Worm (Caenorhabditis elegans) whole organism, L1 larva: ENCODE measurements around the gene AH9.4.

Experiments used
- C16A3.4 ChIP-seq: fragments of 150-350 bp; optimal IDR thresholded peaks from 2 replicates; lab custom pipeline; 2014; ENCODE audit warnings: missing biosample characterization, missing genetic modification characterization
- C34B4.2 ChIP-seq: sonication (generic microtip); optimal IDR thresholded peaks from 2 replicates; lab custom pipeline; 2017; ENCODE audit warnings: mild to moderate bottlenecking, missing genetic modification characterization, missing compliant biosample characterization
- F16B12.6 ChIP-seq: fragments of 150-350 bp; optimal IDR thresholded peaks from 2 replicates; lab custom pipeline; 2014; ENCODE audit warnings: missing biosample characterization, missing genetic modification characterization
- Y116A8C.19 ChIP-seq: sonication (generic microtip); optimal IDR thresholded peaks from 2 replicates; lab custom pipeline; 2016; ENCODE audit warnings: missing compliant biosample characterization, missing genetic modification characterization, borderline replicate concordance
- aha-1 ChIP-seq: fragments of 150-350 bp; optimal IDR thresholded peaks from 2 replicates; lab custom pipeline; 2014; ENCODE audit warnings: missing biosample characterization, missing genetic modification characterization
- ama-1 ChIP-seq: fragments of 150-350 bp; optimal IDR thresholded peaks from 2 replicates; lab custom pipeline; 2014
- ceh-63 ChIP-seq: fragments of 200-800 bp; sonication (Bioruptor generic); optimal IDR thresholded peaks from 2 replicates; lab custom pipeline; 2018; ENCODE audit warnings: mild to moderate bottlenecking, missing genetic modification characterization, missing compliant biosample characterization
- ceh-88 ChIP-seq: fragments of 200-800 bp; sonication (Bioruptor generic); IDR thresholded peaks from 2 replicates; pipeline ENCODE4 v1.3.6; 2022; ENCODE audit warnings: missing genetic modification characterization, missing compliant biosample characterization
- ceh-90 ChIP-seq: sonication (generic microtip); optimal IDR thresholded peaks from 2 replicates; lab custom pipeline; 2016; ENCODE audit warnings: missing genetic modification characterization, missing compliant biosample characterization
- ces-1 ChIP-seq: fragments of 150-350 bp; optimal IDR thresholded peaks from 2 replicates; lab custom pipeline; 2014; ENCODE audit warnings: missing biosample characterization, missing genetic modification reagents, missing genetic modification characterization
- efl-1 ChIP-seq, 4 experiments: fragments of 150-350 bp; optimal IDR thresholded peaks in 3 of 4; peaks in 1 of 4; 1 replicate in 1 of 4; 2 replicates in 3 of 4; lab custom pipeline; 2014; ENCODE audit warnings: missing biosample characterization in 2 of 4, missing genetic modification characterization in 2 of 4, missing genetic modification reagents in 2 of 4
- egl-27 ChIP-seq, 2 experiments: fragments of 150-350 bp in 1 of 2; sonication (generic microtip); optimal IDR thresholded peaks; 3 replicates each; lab custom pipeline; 2017 to 2018; ENCODE audit warnings: missing biosample characterization in 2 of 2, missing genetic modification characterization in 2 of 2, missing genetic modification reagents in 2 of 2
- elt-3 ChIP-seq, 6 experiments: fragments of 150-350 bp in 1 of 6; sonication (generic microtip); optimal IDR thresholded peaks; 2 replicates each; lab custom pipeline; 2017 to 2018; ENCODE audit warnings: missing biosample characterization in 6 of 6, missing genetic modification characterization in 6 of 6, inconsistent platforms in 1 of 6
- fkh-10 ChIP-seq: sonication (generic microtip); optimal IDR thresholded peaks from 2 replicates; lab custom pipeline; 2017; ENCODE audit warnings: missing biosample characterization, missing genetic modification reagents, missing genetic modification characterization
- fos-1 ChIP-seq: fragments of 150-350 bp; optimal IDR thresholded peaks from 2 replicates; lab custom pipeline; 2014; ENCODE audit warnings: missing biosample characterization, missing genetic modification characterization
- grh-1 ChIP-seq: fragments of 200-800 bp; sonication (Bioruptor generic); IDR thresholded peaks from 2 replicates; pipeline ENCODE4 v1.3.6; 2022; ENCODE audit warnings: missing genetic modification reagents, missing genetic modification characterization, missing compliant biosample characterization
- irx-1 ChIP-seq: sonication (generic microtip); optimal IDR thresholded peaks from 2 replicates; lab custom pipeline; 2016; ENCODE audit warnings: missing genetic modification characterization, missing compliant biosample characterization
- isw-1 ChIP-seq: fragments of 200-800 bp; sonication (Bioruptor generic); IDR thresholded peaks from 2 replicates; pipeline ENCODE4 v1.3.6; 2022; ENCODE audit warnings: missing genetic modification characterization, missing compliant biosample characterization
- lin-14 ChIP-seq: fragments of 200-800 bp; sonication (Bioruptor generic); optimal IDR thresholded peaks from 2 replicates; lab custom pipeline; 2018; ENCODE audit warnings: mild to moderate bottlenecking, missing genetic modification characterization, moderate library complexity, missing compliant biosample characterization
- lsy-2 ChIP-seq, 2 experiments: fragments of 150-350 bp; optimal IDR thresholded peaks; 2 replicates each; lab custom pipeline; 2014; ENCODE audit warnings: missing biosample characterization in 2 of 2, missing genetic modification characterization in 2 of 2
- mef-2 ChIP-seq: fragments of 150-350 bp; optimal IDR thresholded peaks from 2 replicates; lab custom pipeline; 2014; ENCODE audit warnings: missing biosample characterization, missing genetic modification characterization
- nhr-11 ChIP-seq: fragments of 150-350 bp; optimal IDR thresholded peaks from 2 replicates; lab custom pipeline; 2014; ENCODE audit warnings: missing biosample characterization, missing genetic modification characterization
- nhr-20 ChIP-seq: sonication (generic microtip); optimal IDR thresholded peaks from 2 replicates; lab custom pipeline; 2016; ENCODE audit warnings: mild to moderate bottlenecking, missing genetic modification characterization, missing compliant biosample characterization
- nhr-28 ChIP-seq: fragments of 150-350 bp; optimal IDR thresholded peaks from 2 replicates; lab custom pipeline; 2014; ENCODE audit warnings: missing biosample characterization, missing genetic modification characterization
- nhr-47 ChIP-seq: sonication (generic microtip); optimal IDR thresholded peaks from 2 replicates; lab custom pipeline; 2016; ENCODE audit warnings: mild to moderate bottlenecking, missing genetic modification characterization, moderate library complexity, missing compliant biosample characterization
- nhr-71 ChIP-seq: sonication (generic microtip); optimal IDR thresholded peaks from 2 replicates; lab custom pipeline; 2016; ENCODE audit warnings: mild to moderate bottlenecking, missing genetic modification characterization, moderate library complexity, missing compliant biosample characterization
- nhr-77 ChIP-seq: fragments of 150-350 bp; optimal IDR thresholded peaks from 2 replicates; lab custom pipeline; 2014; ENCODE audit warnings: missing biosample characterization, missing genetic modification characterization
- nhr-84 ChIP-seq: sonication (generic microtip); optimal IDR thresholded peaks from 2 replicates; lab custom pipeline; 2017; ENCODE audit warnings: missing biosample characterization, missing genetic modification characterization
- nhr-85 ChIP-seq: sonication (generic microtip); peaks from one replicate; lab custom pipeline; 2016; ENCODE audit warnings: missing genetic modification characterization, inconsistent platforms, missing compliant biosample characterization
- pag-3 ChIP-seq: sonication (generic microtip); optimal IDR thresholded peaks from 2 replicates; lab custom pipeline; 2017; ENCODE audit warnings: missing genetic modification characterization, mild to moderate bottlenecking, missing compliant biosample characterization, antibody characterized with exemption, borderline replicate concordance; ENCODE audit not compliant: insufficient read depth
- pax-3 ChIP-seq: fragments of 200-800 bp; sonication (Bioruptor generic); optimal IDR thresholded peaks from 2 replicates; lab custom pipeline; 2018; ENCODE audit warnings: mild to moderate bottlenecking, missing genetic modification characterization, moderate library complexity, missing compliant biosample characterization
- pqm-1 ChIP-seq: sonication (generic microtip); optimal IDR thresholded peaks from 3 replicates; lab custom pipeline; 2017; ENCODE audit warnings: missing biosample characterization, missing genetic modification characterization
- snpc-4 ChIP-seq: fragments of 150-350 bp; optimal IDR thresholded peaks from 2 replicates; lab custom pipeline; 2014; ENCODE audit warnings: missing biosample characterization, missing genetic modification characterization
- snu-23 ChIP-seq: sonication (generic microtip); optimal IDR thresholded peaks from 2 replicates; lab custom pipeline; 2016; ENCODE audit warnings: missing genetic modification characterization, missing compliant biosample characterization
- sox-4 ChIP-seq: sonication (generic microtip); optimal IDR thresholded peaks from 2 replicates; lab custom pipeline; 2016; ENCODE audit warnings: missing genetic modification characterization, missing compliant biosample characterization
- tbx-2 ChIP-seq: sonication (generic microtip); optimal IDR thresholded peaks from 2 replicates; lab custom pipeline; 2016; ENCODE audit warnings: missing genetic modification characterization, missing compliant biosample characterization
- tlp-1 ChIP-seq: fragments of 150-350 bp; optimal IDR thresholded peaks from 2 replicates; lab custom pipeline; 2014; ENCODE audit warnings: missing biosample characterization, missing genetic modification characterization
- unc-98 ChIP-seq: fragments of 200-800 bp; sonication (Bioruptor generic); IDR thresholded peaks from 2 replicates; pipeline ENCODE4 v1.3.6; 2022; ENCODE audit warnings: missing genetic modification characterization, missing compliant biosample characterization
- vab-15 ChIP-seq: sonication (generic microtip); optimal IDR thresholded peaks from 2 replicates; lab custom pipeline; 2017; ENCODE audit warnings: missing genotype, mild to moderate bottlenecking, missing genetic modification characterization, missing compliant biosample characterization
- zag-1 ChIP-seq: fragments of 150-350 bp; optimal IDR thresholded peaks from 2 replicates; lab custom pipeline; 2014; ENCODE audit warnings: missing biosample characterization, missing genetic modification characterization
- ztf-11 ChIP-seq, 2 experiments: sonication (generic microtip); optimal IDR thresholded peaks; 2 replicates each; lab custom pipeline; 2016 to 2017; ENCODE audit warnings: missing genetic modification characterization in 2 of 2, missing biosample characterization in 1 of 2, missing compliant biosample characterization in 1 of 2

Gene AH9.4

ce11 chrX:2242568-2243185 is 31.5 kb downstream of the AH9.4 start, which contains the start of gene rpl-11.2 (continued):
- TF ChIP-seq egl-27 (tag; optimal IDR thresholded peaks at IDR 0.05; lab: Kevin White, UChicago) (peak; percentile 60 to 88), snpc-4 (tag; lab: Kevin White, UChicago) (peak; percentile 79), pax-3 (tag; lab: Kevin White, UChicago) (peak; percentile 89), C34B4.2 (tag; lab: Kevin White, UChicago) (no peak), mef-2 (tag; lab: Kevin White, UChicago) (peak; percentile 92), grh-1 (GFP tag; lab: Robert Waterston, UW) (peak; percentile 93), ceh-88 (GFP tag; lab: Robert Waterston, UW) (peak; percentile 93), tlp-1 (no peak), ceh-90 (tag; lab: Kevin White, UChicago) (no peak), nhr-85 (tag; lab: Kevin White, UChicago) (peak; percentile 99), sox-4 (tag; lab: Kevin White, UChicago) (peak; percentile 83), lin-14 (peak; percentile 98), aha-1 (tag; lab: Kevin White, UChicago) (peak; percentile 73), nhr-20 (tag; lab: Kevin White, UChicago) (peak; percentile 99), tbx-2 (tag; lab: Kevin White, UChicago) (peak; percentile 98), isw-1 (GFP tag; lab: Robert Waterston, UW) (peak; percentile 96), nhr-11 (tag; lab: Kevin White, UChicago) (peak; percentile 94), fkh-10 (GFP tag; lab: Kevin White, UChicago) (peak; percentile 97), F16B12.6 (tag; lab: Kevin White, UChicago) (peak; percentile 68), unc-98 (GFP tag; lab: Robert Waterston, UW) (peak; percentile 20; the same call in 1 of the 2 replicates), nhr-77 (tag; lab: Kevin White, UChicago) (peak; percentile 98), pqm-1 (tag; lab: Kevin White, UChicago) (peak; percentile 8), nhr-28 (tag; lab: Kevin White, UChicago) (peak; percentile 25), elt-3 (tag; optimal IDR thresholded peaks at IDR 0.05; lab: Kevin White, UChicago) (peak; percentile 95 to 99 (median 96)), nhr-84 (tag; lab: Kevin White, UChicago) (peak; percentile 20), ztf-11 (tag; optimal IDR thresholded peaks at IDR 0.05; lab: Kevin White, UChicago) (peak in 1 of 2 experiments; percentile 92), ceh-63 (GFP tag; lab: Kevin White, UChicago) (no peak), ama-1 (lab: Kevin White, UChicago) (peak; percentile 88), vab-15 (tag; lab: Kevin White, UChicago) (peak; percentile 90), fos-1 (tag; lab: Kevin White, UChicago) (peak; percentile 97), nhr-71 (tag; lab: Kevin White, UChicago) (peak; percentile 99), efl-1 (optimal IDR thresholded peaks at IDR 0.05; lab: Kevin White, UChicago) (peak; percentile 90 to 96), efl-1 (GFP tag; optimal IDR thresholded peaks at IDR 0.05 in 1 of 2; lab: Kevin White, UChicago) (peak; percentile 72 to 98), snu-23 (GFP tag; lab: Kevin White, UChicago) (peak; percentile 99)

ce11 chrX:2241147-2241798 is 32.9 kb downstream of the AH9.4 start:
- no peak for TF ChIP-seq C34B4.2 (tag; lab: Kevin White, UChicago)
- no peak for TF ChIP-seq pqm-1 (tag; lab: Kevin White, UChicago)
- no peak for TF ChIP-seq pag-3 (tag; lab: Kevin White, UChicago)
- peak in 1 of 2 experiments; percentile 53 for TF ChIP-seq lsy-2 (tag; optimal IDR thresholded peaks at IDR 0.05; lab: Kevin White, UChicago)
- TF ChIP-seq fkh-10 (GFP tag; lab: Kevin White, UChicago), result no peak
- TF ChIP-seq Y116A8C.19, result no peak
- TF ChIP-seq nhr-11 (tag; lab: Kevin White, UChicago), result no peak
- TF ChIP-seq ceh-88 (GFP tag; lab: Robert Waterston, UW), result no peak
- TF ChIP-seq ces-1 (GFP tag; lab: Kevin White, UChicago), result no peak
- TF ChIP-seq tlp-1, result no peak
- peak; percentile 34 for TF ChIP-seq nhr-85 (tag; lab: Kevin White, UChicago)
- TF ChIP-seq nhr-47, result peak; percentile 16
- TF ChIP-seq zag-1 (tag; lab: Kevin White, UChicago), result no peak
- TF ChIP-seq C16A3.4 (tag; lab: Kevin White, UChicago), result no peak
- TF ChIP-seq F16B12.6 (tag; lab: Kevin White, UChicago), result no peak
- TF ChIP-seq unc-98 (GFP tag; lab: Robert Waterston, UW), result no peak
- TF ChIP-seq ama-1 (lab: Kevin White, UChicago), result no peak
- no peak for TF ChIP-seq irx-1 (tag; lab: Kevin White, UChicago)
- TF ChIP-seq fos-1 (tag; lab: Kevin White, UChicago), result no peak
